Worm (Caenorhabditis elegans) whole organism, L1 larva: Measurements from ENCODE around the gene sec-24.1.

Experiments used
- C16A3.4 ChIP-seq: fragments of 150-350 bp; optimal IDR thresholded peaks from 2 replicates; lab custom pipeline; 2014; ENCODE audit warnings: missing biosample characterization, missing genetic modification characterization
- F16B12.6 ChIP-seq: fragments of 150-350 bp; optimal IDR thresholded peaks from 2 replicates; lab custom pipeline; 2014; ENCODE audit warnings: missing biosample characterization, missing genetic modification characterization
- Y116A8C.19 ChIP-seq: sonication (generic microtip); optimal IDR thresholded peaks from 2 replicates; lab custom pipeline; 2016; ENCODE audit warnings: missing compliant biosample characterization, missing genetic modification characterization, borderline replicate concordance
- aha-1 ChIP-seq: fragments of 150-350 bp; optimal IDR thresholded peaks from 2 replicates; lab custom pipeline; 2014; ENCODE audit warnings: missing biosample characterization, missing genetic modification characterization
- blmp-1 ChIP-seq: fragments of 150-350 bp; optimal IDR thresholded peaks from 2 replicates; lab custom pipeline; 2014; ENCODE audit warnings: missing biosample characterization, missing genetic modification characterization
- ceh-8 ChIP-seq: fragments of 200-800 bp; sonication (Bioruptor generic); optimal IDR thresholded peaks from 2 replicates; lab custom pipeline; 2018; ENCODE audit warnings: mild to moderate bottlenecking, missing genetic modification characterization, moderate library complexity, missing compliant biosample characterization
- ceh-82 ChIP-seq, 3 experiments: fragments of 150-350 bp in 1 of 3; sonication (generic microtip) in 2 of 3; optimal IDR thresholded peaks; 2 replicates each; lab custom pipeline; 2014 to 2017; ENCODE audit warnings: missing biosample characterization in 3 of 3, missing genetic modification characterization in 3 of 3
- ceh-88 ChIP-seq: fragments of 200-800 bp; sonication (Bioruptor generic); IDR thresholded peaks from 2 replicates; pipeline ENCODE4 v1.3.6; 2022; ENCODE audit warnings: missing genetic modification characterization, missing compliant biosample characterization
- ceh-90 ChIP-seq: sonication (generic microtip); optimal IDR thresholded peaks from 2 replicates; lab custom pipeline; 2016; ENCODE audit warnings: missing genetic modification characterization, missing compliant biosample characterization
- ces-1 ChIP-seq: fragments of 150-350 bp; optimal IDR thresholded peaks from 2 replicates; lab custom pipeline; 2014; ENCODE audit warnings: missing biosample characterization, missing genetic modification reagents, missing genetic modification characterization
- dpl-1 ChIP-seq, 3 experiments: fragments of 150-350 bp in 2 of 3; sonication (generic microtip) in 1 of 3; optimal IDR thresholded peaks; 2 replicates each; lab custom pipeline; 2014 to 2017; ENCODE audit warnings: missing biosample characterization in 3 of 3, missing genetic modification characterization in 3 of 3, missing genetic modification reagents in 3 of 3
- dsc-1 ChIP-seq: sonication (generic microtip); optimal IDR thresholded peaks from 2 replicates; lab custom pipeline; 2016; ENCODE audit warnings: mild to moderate bottlenecking, missing genetic modification characterization, missing compliant biosample characterization
- egl-13 ChIP-seq: sonication (generic microtip); optimal IDR thresholded peaks from 2 replicates; lab custom pipeline; 2016; ENCODE audit warnings: missing genotype, missing genetic modification reagents, missing genetic modification characterization, missing compliant biosample characterization
- egl-27 ChIP-seq, 2 experiments: fragments of 150-350 bp in 1 of 2; sonication (generic microtip); optimal IDR thresholded peaks; 3 replicates each; lab custom pipeline; 2017 to 2018; ENCODE audit warnings: missing biosample characterization in 2 of 2, missing genetic modification characterization in 2 of 2, missing genetic modification reagents in 2 of 2
- elt-2 ChIP-seq: sonication (generic microtip); optimal IDR thresholded peaks from 2 replicates; lab custom pipeline; 2016; ENCODE audit warnings: missing genetic modification characterization, mild to moderate bottlenecking, inconsistent platforms, missing compliant biosample characterization, missing genetic modification reagents
- elt-3 ChIP-seq, 6 experiments: fragments of 150-350 bp in 1 of 6; sonication (generic microtip); optimal IDR thresholded peaks; 2 replicates each; lab custom pipeline; 2017 to 2018; ENCODE audit warnings: missing biosample characterization in 6 of 6, missing genetic modification characterization in 6 of 6, inconsistent platforms in 1 of 6
- ets-5 ChIP-seq: fragments of 200-800 bp; sonication (Bioruptor generic); IDR thresholded peaks from 2 replicates; pipeline ENCODE4 v1.3.6; 2022; ENCODE audit warnings: missing genetic modification characterization, missing compliant biosample characterization
- fkh-8 ChIP-seq: sonication (generic microtip); optimal IDR thresholded peaks from 2 replicates; lab custom pipeline; 2016; ENCODE audit warnings: mild to moderate bottlenecking, missing genetic modification characterization, missing compliant biosample characterization
- hlh-17 ChIP-seq: fragments of 200-800 bp; sonication (Bioruptor generic); optimal IDR thresholded peaks from 2 replicates; lab custom pipeline; 2018; ENCODE audit warnings: missing genetic modification characterization, mild to moderate bottlenecking, missing compliant biosample characterization, moderate library complexity, borderline replicate concordance
- hlh-4 ChIP-seq: sonication (generic microtip); optimal IDR thresholded peaks from 2 replicates; lab custom pipeline; 2016; ENCODE audit warnings: mild to moderate bottlenecking, missing genetic modification characterization, missing compliant biosample characterization
- hpl-2 ChIP-seq: fragments of 150-350 bp; optimal IDR thresholded peaks from 2 replicates; lab custom pipeline; 2014; ENCODE audit warnings: missing biosample characterization, missing genetic modification reagents, missing genetic modification characterization
- irx-1 ChIP-seq: sonication (generic microtip); optimal IDR thresholded peaks from 2 replicates; lab custom pipeline; 2016; ENCODE audit warnings: missing genetic modification characterization, missing compliant biosample characterization
- isw-1 ChIP-seq: fragments of 200-800 bp; sonication (Bioruptor generic); IDR thresholded peaks from 2 replicates; pipeline ENCODE4 v1.3.6; 2022; ENCODE audit warnings: missing genetic modification characterization, missing compliant biosample characterization
- lin-13 ChIP-seq: fragments of 150-350 bp; optimal IDR thresholded peaks from 2 replicates; lab custom pipeline; 2014; ENCODE audit warnings: missing biosample characterization, missing genetic modification reagents, missing genetic modification characterization
- lin-14 ChIP-seq: fragments of 200-800 bp; sonication (Bioruptor generic); optimal IDR thresholded peaks from 2 replicates; lab custom pipeline; 2018; ENCODE audit warnings: mild to moderate bottlenecking, missing genetic modification characterization, moderate library complexity, missing compliant biosample characterization
- lin-15B ChIP-seq: fragments of 150-350 bp; sonication (generic microtip); optimal IDR thresholded peaks from 3 replicates; lab custom pipeline; 2014; ENCODE audit warnings: missing biosample characterization, missing genetic modification characterization
- lin-39 ChIP-seq: fragments of 150-350 bp; optimal IDR thresholded peaks from 2 replicates; lab custom pipeline; 2014; ENCODE audit warnings: missing biosample characterization, missing genetic modification reagents, missing genetic modification characterization
- lsy-2 ChIP-seq, 2 experiments: fragments of 150-350 bp; optimal IDR thresholded peaks; 2 replicates each; lab custom pipeline; 2014; ENCODE audit warnings: missing biosample characterization in 2 of 2, missing genetic modification characterization in 2 of 2
- mab-9 ChIP-seq: fragments of 200-800 bp; sonication (Bioruptor generic); IDR thresholded peaks from 2 replicates; pipeline ENCODE4 v1.3.6; 2022; ENCODE audit warnings: missing genetic modification reagents, missing genetic modification characterization, missing compliant biosample characterization
- mdl-1 ChIP-seq, 2 experiments: fragments of 150-350 bp; optimal IDR thresholded peaks; 2 replicates each; lab custom pipeline; 2014 to 2017; ENCODE audit warnings: missing biosample characterization in 2 of 2, missing genetic modification characterization in 2 of 2, inconsistent platforms in 1 of 2
- nhr-11 ChIP-seq: fragments of 150-350 bp; optimal IDR thresholded peaks from 2 replicates; lab custom pipeline; 2014; ENCODE audit warnings: missing biosample characterization, missing genetic modification characterization
- nhr-19 ChIP-seq: fragments of 200-800 bp; sonication (Bioruptor generic); conservative IDR thresholded peaks from 2 replicates; pipeline ENCODE4 v1.3.6; 2022; ENCODE audit warnings: missing genetic modification characterization, missing compliant biosample characterization
- nhr-20 ChIP-seq: sonication (generic microtip); optimal IDR thresholded peaks from 2 replicates; lab custom pipeline; 2016; ENCODE audit warnings: mild to moderate bottlenecking, missing genetic modification characterization, missing compliant biosample characterization
- nhr-47 ChIP-seq: sonication (generic microtip); optimal IDR thresholded peaks from 2 replicates; lab custom pipeline; 2016; ENCODE audit warnings: mild to moderate bottlenecking, missing genetic modification characterization, moderate library complexity, missing compliant biosample characterization
- nhr-76 ChIP-seq: sonication (generic microtip); optimal IDR thresholded peaks from 2 replicates; lab custom pipeline; 2017; ENCODE audit warnings: missing biosample characterization, missing genetic modification characterization
- nhr-77 ChIP-seq: fragments of 150-350 bp; optimal IDR thresholded peaks from 2 replicates; lab custom pipeline; 2014; ENCODE audit warnings: missing biosample characterization, missing genetic modification characterization
- nhr-85 ChIP-seq: sonication (generic microtip); peaks from one replicate; lab custom pipeline; 2016; ENCODE audit warnings: missing genetic modification characterization, inconsistent platforms, missing compliant biosample characterization
- nhr-90 ChIP-seq: sonication (generic microtip); optimal IDR thresholded peaks from 2 replicates; lab custom pipeline; 2016; ENCODE audit warnings: mild to moderate bottlenecking, missing genetic modification characterization, missing compliant biosample characterization; ENCODE audit not compliant: poor library complexity
- pqm-1 ChIP-seq: sonication (generic microtip); optimal IDR thresholded peaks from 3 replicates; lab custom pipeline; 2017; ENCODE audit warnings: missing biosample characterization, missing genetic modification characterization
- skn-1 ChIP-seq: fragments of 150-350 bp; optimal IDR thresholded peaks from 2 replicates; lab custom pipeline; 2014; ENCODE audit warnings: missing biosample characterization, missing genetic modification characterization
- snu-23 ChIP-seq: sonication (generic microtip); optimal IDR thresholded peaks from 2 replicates; lab custom pipeline; 2016; ENCODE audit warnings: missing genetic modification characterization, missing compliant biosample characterization
- sox-4 ChIP-seq: sonication (generic microtip); optimal IDR thresholded peaks from 2 replicates; lab custom pipeline; 2016; ENCODE audit warnings: missing genetic modification characterization, missing compliant biosample characterization
- sptf-1 ChIP-seq: fragments of 150-350 bp; optimal IDR thresholded peaks from 2 replicates; lab custom pipeline; 2014; ENCODE audit warnings: missing biosample characterization, missing genetic modification characterization
- sup-37 ChIP-seq: fragments of 200-800 bp; sonication (Bioruptor generic); optimal IDR thresholded peaks from 2 replicates; lab custom pipeline; 2018; ENCODE audit warnings: mild to moderate bottlenecking, missing genetic modification characterization, missing compliant biosample characterization
- swsn-7 ChIP-seq: sonication (generic microtip); optimal IDR thresholded peaks from 2 replicates; lab custom pipeline; 2016; ENCODE audit warnings: missing genetic modification characterization, missing compliant biosample characterization
- unc-30 ChIP-seq: sonication (generic microtip); optimal IDR thresholded peaks from 2 replicates; lab custom pipeline; 2017; ENCODE audit warnings: missing biosample characterization, missing genetic modification characterization
- unc-86 ChIP-seq: sonication (generic microtip); optimal IDR thresholded peaks from 2 replicates; lab custom pipeline; 2016; ENCODE audit warnings: missing genetic modification characterization, missing compliant biosample characterization
- unc-98 ChIP-seq: fragments of 200-800 bp; sonication (Bioruptor generic); IDR thresholded peaks from 2 replicates; pipeline ENCODE4 v1.3.6; 2022; ENCODE audit warnings: missing genetic modification characterization, missing compliant biosample characterization
- vab-15 ChIP-seq: sonication (generic microtip); optimal IDR thresholded peaks from 2 replicates; lab custom pipeline; 2017; ENCODE audit warnings: missing genotype, mild to moderate bottlenecking, missing genetic modification characterization, missing compliant biosample characterization

Gene sec-24.1

DNA sequence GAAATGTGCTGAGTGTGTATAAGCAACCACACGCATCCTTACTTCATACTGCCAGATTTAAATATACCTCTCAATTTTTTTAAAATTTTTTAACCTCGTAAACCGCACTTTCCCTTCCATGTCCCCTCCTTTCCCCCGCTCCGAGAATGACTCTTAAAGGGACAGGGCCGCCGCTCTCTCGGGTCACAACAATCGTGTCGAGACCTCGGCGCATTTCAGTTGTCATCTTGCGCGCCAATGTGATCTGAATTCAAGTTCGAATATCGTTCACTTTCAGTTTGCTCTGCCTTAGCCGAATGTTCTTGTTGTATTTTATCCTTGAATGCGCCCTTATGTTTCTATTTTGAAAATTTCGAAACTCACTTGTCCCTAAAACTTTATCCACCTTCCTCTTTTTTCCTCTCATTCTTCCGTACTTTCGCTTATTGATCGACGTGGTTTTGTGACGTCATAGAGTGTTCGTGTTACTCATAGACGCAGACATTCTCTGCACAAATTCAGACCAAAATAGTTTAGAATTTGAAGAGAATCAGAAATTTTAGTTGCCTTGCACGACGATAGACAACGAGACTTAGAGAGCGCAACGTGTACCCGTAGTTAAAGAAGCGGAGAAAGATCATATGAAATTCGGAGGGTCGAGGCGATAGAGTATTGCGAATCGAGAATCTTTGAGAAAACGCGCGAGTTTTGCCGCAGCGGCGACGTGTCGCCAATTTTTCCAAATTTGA lies 43.6 kb downstream of the sec-24.1 start (continued):
- peak in 2 of 6 experiments; percentile 9 to 53 for TF ChIP-seq elt-3 (tag; optimal IDR thresholded peaks at IDR 0.05; lab: Kevin White, UChicago)
- TF ChIP-seq irx-1 (tag; lab: Kevin White, UChicago), result peak; percentile 63
- peak; percentile 70 for TF ChIP-seq nhr-11 (tag; lab: Kevin White, UChicago)
- peak; percentile 37 for TF ChIP-seq C16A3.4 (tag; lab: Kevin White, UChicago)
- no peak for TF ChIP-seq sptf-1
- TF ChIP-seq dsc-1 (tag; lab: Kevin White, UChicago), result peak; percentile 57
- peak; percentile 58 for TF ChIP-seq nhr-77 (tag; lab: Kevin White, UChicago)
- TF ChIP-seq dpl-1 (GFP tag; optimal IDR thresholded peaks at IDR 0.05; lab: Kevin White, UChicago), result peak; percentile 29 to 56 (median 55)
- TF ChIP-seq pqm-1 (tag; lab: Kevin White, UChicago), result no peak
- no peak for TF ChIP-seq ces-1
- TF ChIP-seq swsn-7 (tag; lab: Kevin White, UChicago), result peak; percentile 79
- no peak for TF ChIP-seq unc-30 (tag; lab: Kevin White, UChicago)
- TF ChIP-seq mdl-1 (tag; optimal IDR thresholded peaks at IDR 0.05; lab: Kevin White, UChicago), result peak in 1 of 2 experiments; percentile 66
- TF ChIP-seq lin-39, result no peak
- TF ChIP-seq ets-5, result no peak
- no peak for TF ChIP-seq hlh-17 (GFP tag; lab: Kevin White, UChicago)
- peak; percentile 76 for TF ChIP-seq fkh-8 (tag; lab: Kevin White, UChicago)
- no peak for TF ChIP-seq nhr-76 (tag; lab: Kevin White, UChicago)
- TF ChIP-seq ceh-90 (tag; lab: Kevin White, UChicago), result no peak
- peak; percentile 48 for TF ChIP-seq ceh-8 (GFP tag; lab: Kevin White, UChicago)
- TF ChIP-seq Y116A8C.19, result no peak
- peak; percentile 4 for TF ChIP-seq vab-15 (tag; lab: Kevin White, UChicago)
- peak; percentile 95 for TF ChIP-seq lin-14 (GFP tag; lab: Kevin White, UChicago)
- TF ChIP-seq hlh-4 (tag; lab: Kevin White, UChicago), result no peak
- no peak for TF ChIP-seq unc-98 (GFP tag; lab: Robert Waterston, UW)
- TF ChIP-seq mab-9, result no peak
- peak; percentile 71 to 78 for TF ChIP-seq lsy-2 (tag; optimal IDR thresholded peaks at IDR 0.05; lab: Kevin White, UChicago)
- TF ChIP-seq nhr-90 (tag; lab: Kevin White, UChicago), result peak; percentile 48
- TF ChIP-seq nhr-47 (tag; lab: Kevin White, UChicago), result peak; percentile 80
- no peak for TF ChIP-seq sup-37 (GFP tag; lab: Kevin White, UChicago)
- peak; percentile 68 for TF ChIP-seq skn-1
- peak; percentile 39 for TF ChIP-seq unc-86
- peak; percentile 27 for TF ChIP-seq elt-2 (tag; lab: Kevin White, UChicago)

- TF ChIP-seq lin-15B (tag; lab: Kevin White, UChicago) (peak; percentile 26), nhr-47 (tag; lab: Kevin White, UChicago) (peak; percentile 51), irx-1 (tag; lab: Kevin White, UChicago) (peak; percentile 35), hlh-4 (tag; lab: Kevin White, UChicago) (no peak), sox-4 (tag; lab: Kevin White, UChicago) (no peak), unc-30 (tag; lab: Kevin White, UChicago) (no peak), nhr-77 (tag; lab: Kevin White, UChicago) (peak; percentile 7), blmp-1 (tag; lab: Kevin White, UChicago) (peak; percentile 49), nhr-85 (peak; percentile 37), egl-13 (tag; lab: Kevin White, UChicago) (no peak), Y116A8C.19 (no peak), aha-1 (tag; lab: Kevin White, UChicago) (no peak), F16B12.6 (tag; lab: Kevin White, UChicago) (no peak), ceh-88 (GFP tag; lab: Robert Waterston, UW) (no peak), mab-9 (no peak), ets-5 (no peak), C16A3.4 (tag; lab: Kevin White, UChicago) (peak; percentile 64), nhr-19 (peak; percentile 43), hpl-2 (GFP tag; lab: Kevin White, UChicago) (no peak), pqm-1 (tag; lab: Kevin White, UChicago) (no peak), ceh-82 (tag; optimal IDR thresholded peaks at IDR 0.05; lab: Kevin White, UChicago) (peak in 2 of 3 experiments; percentile 34 to 55), snu-23 (GFP tag; lab: Kevin White, UChicago) (peak; percentile 59), egl-27 (tag; optimal IDR thresholded peaks at IDR 0.05; lab: Kevin White, UChicago) (no peak), sup-37 (GFP tag; lab: Kevin White, UChicago) (no peak), nhr-20 (tag; lab: Kevin White, UChicago) (peak; percentile 32), lin-13 (GFP tag; lab: Kevin White, UChicago) (peak; percentile 13), isw-1 (GFP tag; lab: Robert Waterston, UW) (peak; percentile 6; the same call in 1 of the 2 replicates)
These were observed 45.0 kb downstream of the sec-24.1 start, which contains the start of the genes M04B2.4 and gfl-1 for ce11 chrIV:11520960-11521359. Gene M04B2.4, minus strand, starts transcription at chrIV:11521031. Gene gfl-1, plus strand, starts transcription at chrIV:11521290.
